Worm (Caenorhabditis elegans) whole organism, L2 larva: ENCODE measurements around the gene djr-1.1.
A peak's percentile ranks its signal among the peaks of the same experiment; 100 is the strongest.

Source experiments
- C34F6.9 ChIP-seq: fragments of 150-350 bp; optimal IDR thresholded peaks from 2 replicates; lab custom pipeline; 2014; ENCODE audit warnings: missing biosample characterization, missing genetic modification characterization
- F13H6.1 ChIP-seq: sonication (generic microtip); optimal IDR thresholded peaks from 2 replicates; lab custom pipeline; 2016; ENCODE audit warnings: missing genetic modification characterization, missing compliant biosample characterization
- aly-2 ChIP-seq: fragments of 150-350 bp; optimal IDR thresholded peaks from 2 replicates; lab custom pipeline; 2014; ENCODE audit warnings: missing biosample characterization, missing genetic modification characterization
- ceh-82 ChIP-seq: fragments of 150-350 bp; optimal IDR thresholded peaks from 2 replicates; lab custom pipeline; 2014; ENCODE audit warnings: missing biosample characterization, missing genetic modification characterization
- elt-1 ChIP-seq: fragments of 150-350 bp; optimal IDR thresholded peaks from 2 replicates; lab custom pipeline; 2014; ENCODE audit warnings: missing biosample characterization, missing genetic modification characterization
- lin-13 ChIP-seq: fragments of 150-350 bp; optimal IDR thresholded peaks from 2 replicates; lab custom pipeline; 2014; ENCODE audit warnings: missing biosample characterization, missing genetic modification reagents, missing genetic modification characterization
- nhr-11 ChIP-seq: fragments of 150-350 bp; optimal IDR thresholded peaks from 2 replicates; lab custom pipeline; 2014; ENCODE audit warnings: missing biosample characterization, missing genetic modification characterization
- nhr-12 ChIP-seq: fragments of 150-350 bp; optimal IDR thresholded peaks from 2 replicates; lab custom pipeline; 2014; ENCODE audit warnings: missing biosample characterization, missing genetic modification characterization
- nhr-77 ChIP-seq: fragments of 150-350 bp; optimal IDR thresholded peaks from 2 replicates; lab custom pipeline; 2014; ENCODE audit warnings: missing biosample characterization, missing genetic modification characterization
- zag-1 ChIP-seq: fragments of 150-350 bp; optimal IDR thresholded peaks from 2 replicates; lab custom pipeline; 2014; ENCODE audit warnings: missing biosample characterization, missing genetic modification characterization

ce11 chrII:255124-255523 is 35.3 kb upstream of the djr-1.1 start:
- TF ChIP-seq nhr-12 (tag; lab: Kevin White, UChicago), result no peak
- TF ChIP-seq C34F6.9 (tag; lab: Kevin White, UChicago), result peak; percentile 97
- peak; percentile 85 for TF ChIP-seq zag-1 (tag; lab: Kevin White, UChicago)
- TF ChIP-seq nhr-11, result no peak
- TF ChIP-seq nhr-77, result peak; percentile 64
- TF ChIP-seq F13H6.1, result peak; percentile 97
- peak; percentile 89 for TF ChIP-seq ceh-82 (tag; lab: Kevin White, UChicago)
- peak; percentile 97 for TF ChIP-seq lin-13 (GFP tag; lab: Kevin White, UChicago)
- no peak for TF ChIP-seq elt-1 (tag; lab: Kevin White, UChicago)
- TF ChIP-seq aly-2, result no peak
